Fruit fly (Drosophila melanogaster): ENCODE data around the gene nompC.
A peak's percentile ranks its signal among the peaks of the same experiment; 100 is the strongest.

Gene nompC

dm6 chr2L:5410323-5410722, 64.3 kb downstream of the nompC start:
- TF ChIP-seq Vsx2 (GFP tag; optimal IDR thresholded peaks at IDR 0.05; ENCODE audit: partially characterized antibody) (no peak), lola (GFP tag; optimal IDR thresholded peaks at IDR 0.05) (no peak), GATAd (GFP tag; optimal IDR thresholded peaks at IDR 0.05) (no peak), h (GFP tag; optimal IDR thresholded peaks at IDR 0.05) (no peak), brk (GFP tag; optimal IDR thresholded peaks at IDR 0.05) (no peak), Dfd (GFP tag; optimal IDR thresholded peaks at IDR 0.05) (no peak), Mio (GFP tag; optimal IDR thresholded peaks at IDR 0.05) (no peak), dsf (GFP tag; optimal IDR thresholded peaks at IDR 0.05; ENCODE audit: borderline replicate concordance) (no peak), HLH106 (tag; optimal IDR thresholded peaks at IDR 0.05) (no peak), Hr78 (GFP tag; optimal IDR thresholded peaks at IDR 0.05) (no peak), sv (GFP tag; optimal IDR thresholded peaks at IDR 0.05) (no peak), psq (GFP tag; optimal IDR thresholded peaks at IDR 0.05) (no peak), br (GFP tag; optimal IDR thresholded peaks at IDR 0.05) (no peak), sage (GFP tag; optimal IDR thresholded peaks at IDR 0.05) (no peak)

- TF ChIP-seq tai (GFP tag; optimal IDR thresholded peaks at IDR 0.05) (no peak), Dfd (GFP tag; optimal IDR thresholded peaks at IDR 0.05) (no peak), dmrt93B (GFP tag; optimal IDR thresholded peaks at IDR 0.05) (no peak), GATAd (GFP tag; optimal IDR thresholded peaks at IDR 0.05) (no peak), brk (GFP tag; optimal IDR thresholded peaks at IDR 0.05) (no peak), Rel (GFP tag; optimal IDR thresholded peaks at IDR 0.05) (no peak), Rel (tag; optimal IDR thresholded peaks at IDR 0.05) (no peak), br (GFP tag; optimal IDR thresholded peaks at IDR 0.05) (no peak), foxo (GFP tag; optimal IDR thresholded peaks at IDR 0.05) (no peak), CG32264 (GFP tag; optimal IDR thresholded peaks at IDR 0.05) (no peak), Sp1 (GFP tag; optimal IDR thresholded peaks at IDR 0.05) (no peak), HLH106 (tag; optimal IDR thresholded peaks at IDR 0.05) (no peak)
These were observed 66.5 kb downstream of the nompC start for dm6 chr2L:5412550-5412949.

DNA sequence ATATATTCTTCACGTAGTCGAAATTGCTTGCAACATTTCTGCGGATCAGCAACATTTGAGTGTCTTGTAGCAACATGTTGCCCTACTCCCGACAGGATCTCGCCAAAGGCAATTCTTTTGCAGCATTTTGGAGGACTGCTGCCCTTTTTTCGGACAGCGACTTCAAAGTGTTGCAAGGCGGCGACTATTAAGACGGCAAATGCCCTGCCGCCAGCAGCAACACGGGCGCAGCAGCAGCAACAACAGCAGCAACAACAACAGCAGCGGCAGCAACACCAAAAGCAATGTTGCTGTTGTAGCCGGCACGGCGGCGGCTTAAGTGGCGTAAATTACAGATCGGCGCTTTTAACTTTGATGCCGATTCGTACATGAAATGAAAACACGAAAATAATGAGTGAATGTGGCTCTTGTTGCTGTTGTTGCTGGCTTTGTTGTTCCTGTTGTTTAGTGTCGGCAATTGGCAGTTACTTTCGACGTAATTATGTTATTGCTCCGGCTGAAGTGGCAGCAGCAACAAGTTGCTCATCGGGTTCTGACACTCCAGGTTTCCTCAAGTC, 68.7 kb downstream of the nompC start:
- TF ChIP-seq Mio (GFP tag; optimal IDR thresholded peaks at IDR 0.05) (no peak), Sp1 (GFP tag; optimal IDR thresholded peaks at IDR 0.05) (no peak), GATAd (GFP tag; optimal IDR thresholded peaks at IDR 0.05) (no peak), Jra (GFP tag; optimal IDR thresholded peaks at IDR 0.05) (no peak), N (GFP tag; optimal IDR thresholded peaks at IDR 0.05) (no peak), pan (optimal IDR thresholded peaks at IDR 0.05) (no peak), Dfd (GFP tag; optimal IDR thresholded peaks at IDR 0.05) (peak; percentile 8)
